Worm (Caenorhabditis elegans) whole organism, L3 larva: ENCODE results near the gene hog-1.

ENCODE experiments used
- ZK546.5 ChIP-seq: sonication (generic microtip); optimal IDR thresholded peaks from 2 replicates; lab custom pipeline; 2017; ENCODE audit warnings: missing biosample characterization, missing genetic modification characterization
- aly-2 ChIP-seq: fragments of 150-350 bp; optimal IDR thresholded peaks from 2 replicates; lab custom pipeline; 2014; ENCODE audit warnings: missing biosample characterization, missing genetic modification characterization
- ama-1 ChIP-seq: fragments of 150-350 bp; optimal IDR thresholded peaks from 2 replicates; lab custom pipeline; 2018
- ceh-28 ChIP-seq: fragments of 150-350 bp; optimal IDR thresholded peaks from 2 replicates; lab custom pipeline; 2014; ENCODE audit warnings: missing biosample characterization, missing genetic modification reagents, missing genetic modification characterization
- daf-12 ChIP-seq: fragments of 150-350 bp; optimal IDR thresholded peaks from 2 replicates; lab custom pipeline; 2014; ENCODE audit warnings: missing biosample characterization, missing genetic modification reagents, missing genetic modification characterization
- egl-5 ChIP-seq: fragments of 150-350 bp; optimal IDR thresholded peaks from 2 replicates; lab custom pipeline; 2017; ENCODE audit warnings: missing biosample characterization, missing genetic modification reagents, missing genetic modification characterization, inconsistent platforms
- elt-1 ChIP-seq: fragments of 150-350 bp; optimal IDR thresholded peaks from 2 replicates; lab custom pipeline; 2014; ENCODE audit warnings: missing biosample characterization, missing genetic modification characterization
- fkh-10 ChIP-seq: sonication (generic microtip); optimal IDR thresholded peaks from 2 replicates; lab custom pipeline; 2017; ENCODE audit warnings: missing biosample characterization, missing genetic modification reagents, missing genetic modification characterization
- hmg-11 ChIP-seq: sonication (generic microtip); optimal IDR thresholded peaks from 2 replicates; lab custom pipeline; 2016; ENCODE audit warnings: missing genetic modification characterization, missing compliant biosample characterization
- lin-39 ChIP-seq: fragments of 150-350 bp; optimal IDR thresholded peaks from 2 replicates; lab custom pipeline; 2018; ENCODE audit warnings: missing biosample characterization, missing genetic modification reagents, missing genetic modification characterization
- mdl-1 ChIP-seq: fragments of 150-350 bp; optimal IDR thresholded peaks from 2 replicates; lab custom pipeline; 2014; ENCODE audit warnings: missing biosample characterization, missing genetic modification characterization
- nfya-1 ChIP-seq: sonication (generic microtip); optimal IDR thresholded peaks from 2 replicates; lab custom pipeline; 2017; ENCODE audit warnings: missing genetic modification characterization, mild to moderate bottlenecking, missing compliant biosample characterization, antibody characterized with exemption, moderate library complexity; ENCODE audit not compliant: insufficient read depth
- nhr-12 ChIP-seq: fragments of 150-350 bp; optimal IDR thresholded peaks from 2 replicates; lab custom pipeline; 2014; ENCODE audit warnings: missing biosample characterization, missing genetic modification characterization
- nhr-23 ChIP-seq: fragments of 150-350 bp; optimal IDR thresholded peaks from 2 replicates; lab custom pipeline; 2014; ENCODE audit warnings: missing biosample characterization, missing genetic modification reagents, missing genetic modification characterization
- nhr-237 ChIP-seq: fragments of 150-350 bp; optimal IDR thresholded peaks from 2 replicates; lab custom pipeline; 2014; ENCODE audit warnings: missing biosample characterization, missing genetic modification characterization
- nhr-25 ChIP-seq: sonication (generic microtip); optimal IDR thresholded peaks from 2 replicates; lab custom pipeline; 2017; ENCODE audit warnings: missing biosample characterization, missing genetic modification characterization
- nhr-43 ChIP-seq: sonication (generic microtip); optimal IDR thresholded peaks from 2 replicates; lab custom pipeline; 2016; ENCODE audit warnings: mild to moderate bottlenecking, missing genetic modification characterization, missing compliant biosample characterization; ENCODE audit not compliant: poor library complexity, severe bottlenecking
- nhr-67 ChIP-seq: fragments of 150-350 bp; optimal IDR thresholded peaks from 2 replicates; lab custom pipeline; 2014; ENCODE audit warnings: missing biosample characterization, missing genetic modification characterization
- nhr-76 ChIP-seq: fragments of 150-350 bp; sonication (generic microtip); optimal IDR thresholded peaks from 5 replicates; lab custom pipeline; 2014; ENCODE audit warnings: missing biosample characterization, missing genetic modification characterization
- pha-4 ChIP-seq: fragments of 150-350 bp; optimal IDR thresholded peaks from 2 replicates; lab custom pipeline; 2014; ENCODE audit warnings: missing biosample characterization, missing genetic modification reagents, missing genetic modification characterization
- pqm-1 ChIP-seq: fragments of 150-350 bp; optimal IDR thresholded peaks from 2 replicates; lab custom pipeline; 2017; ENCODE audit warnings: missing biosample characterization, missing genetic modification characterization, inconsistent platforms
- snpc-4 ChIP-seq: fragments of 150-350 bp; optimal IDR thresholded peaks from 2 replicates; lab custom pipeline; 2014; ENCODE audit warnings: missing biosample characterization, missing genetic modification characterization
- tbx-2 ChIP-seq: sonication (generic microtip); optimal IDR thresholded peaks from 2 replicates; lab custom pipeline; 2016; ENCODE audit warnings: mild to moderate bottlenecking, missing genetic modification characterization, missing compliant biosample characterization
- unc-39 ChIP-seq: sonication (generic microtip); optimal IDR thresholded peaks from 4 replicates; lab custom pipeline; 2017; ENCODE audit warnings: missing biosample characterization, missing genetic modification characterization
- unc-62 ChIP-seq: fragments of 150-350 bp; sonication (generic microtip); optimal IDR thresholded peaks from 4 replicates; lab custom pipeline; 2014; ENCODE audit warnings: missing biosample characterization, missing genetic modification reagents, missing genetic modification characterization
- zag-1 ChIP-seq: fragments of 150-350 bp; optimal IDR thresholded peaks from 2 replicates; lab custom pipeline; 2014; ENCODE audit warnings: missing biosample characterization, missing genetic modification characterization

The hog-1 gene

DNA sequence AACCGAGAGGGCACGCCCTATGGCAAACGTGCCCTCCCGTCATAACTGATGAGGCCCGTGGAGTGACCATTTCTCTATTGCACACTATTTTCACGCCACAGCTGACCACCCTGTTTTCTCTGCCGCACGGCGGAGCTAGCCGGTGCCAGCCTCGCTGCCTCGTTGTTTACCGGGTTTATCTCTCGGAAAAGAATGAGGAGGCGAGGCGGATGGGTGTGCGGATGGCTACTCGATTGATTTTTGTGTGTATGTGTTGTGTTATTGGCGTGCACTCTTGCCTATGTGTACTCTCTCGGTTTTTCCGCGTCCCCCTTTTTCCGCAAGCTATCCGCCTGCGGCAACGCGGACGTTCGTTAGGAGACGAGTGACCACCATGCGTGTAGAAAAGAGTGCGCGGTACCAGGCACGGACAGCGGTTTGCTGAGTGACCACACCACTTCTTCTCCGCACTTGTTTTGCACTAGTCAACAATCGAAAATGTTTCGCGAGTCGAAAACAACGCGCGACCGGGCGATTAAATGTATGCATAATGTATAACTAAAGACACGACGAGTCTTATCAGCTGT, 42.0 kb downstream of the hog-1 start (continued):
- TF ChIP-seq unc-39 (tag; lab: Kevin White, UChicago) (no peak), pqm-1 (peak; percentile 24), elt-1 (tag; lab: Kevin White, UChicago) (no peak), ZK546.5 (tag; lab: Kevin White, UChicago) (no peak), lin-39 (tag; lab: Kevin White, UChicago) (peak; percentile 80), ceh-28 (tag; lab: Kevin White, UChicago) (peak; percentile 73), nhr-12 (tag; lab: Kevin White, UChicago) (no peak), nhr-237 (no peak), snpc-4 (no peak), tbx-2 (tag; lab: Kevin White, UChicago) (peak; percentile 79)
- TF ChIP-seq, all 47 proteins: peak for 20

DNA sequence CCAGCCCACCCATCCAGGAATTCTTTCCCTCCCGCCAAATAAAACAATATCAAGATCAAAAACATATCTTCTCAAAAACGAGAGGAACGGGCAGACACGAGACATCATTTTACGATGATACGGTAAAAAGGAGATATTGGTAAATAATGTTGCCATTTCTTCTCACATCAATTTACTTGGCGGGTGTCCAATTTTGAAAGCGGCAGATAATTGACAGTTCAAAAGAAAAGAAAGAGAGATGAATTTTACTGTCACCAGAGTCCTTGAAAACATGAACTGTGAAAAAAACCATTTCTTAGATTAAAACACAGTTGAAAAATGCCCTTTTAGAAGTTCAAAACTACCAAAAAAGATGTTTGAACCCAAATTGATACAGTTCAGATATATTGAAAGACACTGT, 43.4 kb downstream of the hog-1 start:
- TF ChIP-seq pqm-1 (no peak), elt-1 (tag; lab: Kevin White, UChicago) (peak; percentile 9), nhr-76 (tag; lab: Kevin White, UChicago) (no peak), nhr-25 (peak; percentile 85), mdl-1 (tag; lab: Kevin White, UChicago) (peak; percentile 17)

DNA sequence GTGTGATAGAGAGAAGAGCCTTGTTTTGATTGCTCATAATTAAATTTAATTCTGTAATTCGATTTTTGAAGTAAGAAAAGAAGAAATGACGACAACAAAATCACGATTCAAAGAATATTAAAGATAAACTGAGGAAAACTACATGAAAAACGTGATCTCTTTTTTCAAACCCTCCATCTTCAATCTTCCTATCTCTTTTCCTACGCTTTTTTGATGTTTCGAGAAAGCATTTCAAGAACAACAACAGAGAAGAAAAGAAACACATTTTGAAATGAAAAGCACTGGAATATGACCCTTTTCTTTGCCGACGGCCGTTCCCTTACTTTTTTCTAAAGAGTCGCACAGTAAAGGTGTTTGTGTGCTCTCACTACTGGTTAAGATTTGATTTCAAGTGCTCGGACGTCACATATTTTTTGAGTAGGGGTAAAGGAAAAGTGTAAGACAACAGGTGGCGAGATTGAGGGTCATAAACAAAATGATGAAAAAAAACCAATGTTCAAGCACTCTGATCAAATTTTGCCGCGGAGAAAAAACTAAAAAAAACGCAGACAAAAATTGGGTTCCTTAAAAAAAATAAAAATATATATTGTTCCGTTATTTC, 48.1 kb downstream of the hog-1 start, which contains the start of gene F13D11.3:
Gene F13D11.3 (minus strand): TSS at position 51 of the 601 bp plus-strand sequence.
- TF ChIP-seq nfya-1 (tag; lab: Kevin White, UChicago) (peak; percentile 2), tbx-2 (tag; lab: Kevin White, UChicago) (no peak), pha-4 (tag; lab: Kevin White, UChicago) (peak; percentile 40), zag-1 (tag; lab: Kevin White, UChicago) (no peak), ama-1 (no peak)

DNA sequence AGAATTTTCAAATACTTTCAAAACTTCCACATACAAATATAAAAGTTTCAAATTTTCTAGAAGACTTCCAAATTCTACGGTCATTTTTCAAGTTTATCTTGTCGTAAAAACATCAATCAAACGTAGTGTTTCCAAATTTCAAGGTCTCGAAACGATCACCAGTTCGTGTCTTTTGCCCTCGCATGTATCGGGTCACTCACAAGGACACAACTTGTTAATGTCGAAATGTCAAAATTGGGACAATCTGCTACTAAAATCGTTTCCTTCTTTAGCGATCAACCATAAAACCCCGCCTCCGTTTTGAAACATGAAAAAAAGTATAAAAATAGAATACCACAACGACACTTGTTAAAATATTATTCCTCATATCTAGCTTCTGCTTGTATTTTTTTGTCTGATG, 50.6 kb downstream of the hog-1 start:
- TF ChIP-seq nhr-25 (peak; percentile 91), nhr-23 (tag; lab: Kevin White, UChicago) (peak; percentile 24), fkh-10 (GFP tag; lab: Kevin White, UChicago) (no peak), unc-62 (GFP tag; lab: Kevin White, UChicago) (peak; percentile 46)

DNA sequence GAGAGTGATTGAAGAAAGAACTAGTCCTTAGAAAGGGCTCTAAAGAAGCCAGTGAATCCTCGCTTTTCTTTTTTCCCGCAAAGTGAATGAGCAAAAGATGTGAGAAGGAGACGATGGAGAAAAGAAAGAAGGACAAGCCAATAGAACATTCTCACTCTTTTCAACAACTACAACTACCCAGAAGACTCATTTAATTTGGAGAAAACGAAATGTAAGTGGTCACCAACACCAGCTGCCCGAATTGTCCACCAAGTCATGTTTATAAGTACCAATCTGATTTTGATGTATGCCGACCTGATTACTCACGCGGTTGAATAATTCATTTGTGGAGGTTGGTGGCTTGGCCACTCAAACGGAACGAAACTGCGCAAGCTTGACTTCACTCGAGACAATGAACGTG, 51.5 kb downstream of the hog-1 start:
- no peak for TF ChIP-seq nhr-43 (tag; lab: Kevin White, UChicago)
- TF ChIP-seq aly-2 (tag; lab: Kevin White, UChicago) = no peak
- no peak for TF ChIP-seq nhr-23 (tag; lab: Kevin White, UChicago)
- TF ChIP-seq ceh-28 (tag; lab: Kevin White, UChicago) = no peak
- TF ChIP-seq hmg-11 = no peak
- no peak for TF ChIP-seq daf-12
- TF ChIP-seq egl-5 = no peak
- no peak for TF ChIP-seq nhr-67 (tag; lab: Kevin White, UChicago)
